Worm (Caenorhabditis elegans) whole organism, midembryonic: ENCODE results near the gene srh-186.

Experiments used
- cog-1 ChIP-seq: sonication (generic microtip); optimal IDR thresholded peaks from 2 replicates; lab custom pipeline; 2016; ENCODE audit warnings: missing genetic modification characterization, missing compliant biosample characterization
- med-1 ChIP-seq: sonication (generic microtip); optimal IDR thresholded peaks from 2 replicates; lab custom pipeline; 2017; ENCODE audit warnings: missing genetic modification characterization, mild to moderate bottlenecking, missing compliant biosample characterization, antibody characterized with exemption, missing genetic modification reagents; ENCODE audit not compliant: insufficient read depth
- ref-1 ChIP-seq: fragments of 200-800 bp; sonication (Bioruptor generic); conservative IDR thresholded peaks from 2 replicates; pipeline ENCODE4 v1.3.6; 2022; ENCODE audit warnings: missing genetic modification reagents, missing genetic modification characterization, missing compliant biosample characterization
- ztf-23 ChIP-seq: fragments of 200-800 bp; sonication (Bioruptor generic); IDR thresholded peaks from 2 replicates; pipeline ENCODE4 v1.3.6; 2022; ENCODE audit warnings: missing genetic modification reagents, missing genetic modification characterization, missing compliant biosample characterization
- ztf-29 ChIP-seq: fragments of 200-800 bp; sonication (Bioruptor generic); IDR thresholded peaks from 2 replicates; pipeline ENCODE4 v1.3.6; 2022; ENCODE audit warnings: missing genetic modification reagents, missing genetic modification characterization, missing compliant biosample characterization

DNA sequence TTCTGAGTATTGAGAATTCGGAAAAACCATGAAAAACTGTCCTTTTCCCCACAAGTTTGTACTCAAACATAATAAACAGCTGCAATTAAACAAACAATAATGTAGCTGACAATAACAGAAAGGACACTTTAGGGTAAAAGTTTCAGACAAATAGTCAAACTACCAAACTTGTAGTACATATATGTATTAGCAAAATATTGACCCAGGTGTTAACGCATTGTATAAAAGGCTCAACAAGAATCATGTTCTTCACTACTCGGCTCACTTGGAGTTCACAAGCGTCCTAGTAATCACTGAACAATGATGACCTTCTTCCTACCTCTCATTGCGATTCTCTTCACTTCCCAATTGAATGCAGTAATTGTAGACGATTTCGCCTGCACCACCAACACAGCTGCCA, 43.7 kb upstream of the srh-186 start, which contains the start of gene F35E8.6:
- TF ChIP-seq med-1 (GFP tag; lab: Kevin White, UChicago): no peak
- TF ChIP-seq ref-1 (GFP tag; lab: Robert Waterston, UW): no peak
- no peak for TF ChIP-seq ztf-23 (GFP tag; lab: Robert Waterston, UW)
- TF ChIP-seq cog-1: no peak
- no peak for TF ChIP-seq ztf-29
